Worm (Caenorhabditis elegans): ENCODE results near the gene Y43F8B.10.

- no peak for TF ChIP-seq flt-1 (GFP tag; IDR thresholded peaks at IDR 0.05)
- TF ChIP-seq klf-2 (GFP tag; conservative IDR thresholded peaks at IDR 0.05) = no peak
- TF ChIP-seq T22C8.4 (GFP tag; IDR thresholded peaks at IDR 0.05) = no peak
Observed at ce11 chrV:19431036-19431435, 43.2 kb upstream of the Y43F8B.10 start, which contains the start of gene srw-85.

All from whole organism, midembryonic.